Fruit fly (Drosophila melanogaster) whole organism, wandering third instar larva: ENCODE measurements around the gene SP.

ENCODE experiments used
- CG9705 ChIP-seq: fragments of 200-800 bp; sonication (Bioruptor generic); optimal IDR thresholded peaks from 2 replicates; lab custom pipeline; 2018; ENCODE audit warnings: missing biosample characterization, mild to moderate bottlenecking, missing genetic modification characterization
- Dif ChIP-seq: fragments of 200-275, 200-300 bp; sonication (Bioruptor generic); optimal IDR thresholded peaks from 2 replicates; lab custom pipeline; 2018; ENCODE audit warnings: missing biosample characterization, missing genetic modification characterization; ENCODE audit not compliant: partially characterized antibody
- foxo ChIP-seq, 2 experiments: fragments of 200-800 bp; sonication (Bioruptor generic); optimal IDR thresholded peaks; 2 replicates in 1 of 2; 3 replicates in 1 of 2; lab custom pipeline; 2016 to 2017; ENCODE audit warnings: missing biosample characterization in 2 of 2, missing genetic modification characterization in 2 of 2
- lola ChIP-seq: fragments of >200 bp; optimal IDR thresholded peaks from 2 replicates; lab custom pipeline; 2017; ENCODE audit warnings: missing biosample characterization, missing genetic modification characterization
- pan ChIP-seq: fragments of >200 bp; optimal IDR thresholded peaks from 2 replicates; lab custom pipeline; 2017
- usp ChIP-seq: fragments of >200 bp; optimal IDR thresholded peaks from 2 replicates; lab custom pipeline; 2017; ENCODE audit warnings: missing biosample characterization, missing genetic modification characterization
- woc ChIP-seq: sonication (Bioruptor generic); optimal IDR thresholded peaks from 2 replicates; lab custom pipeline; 2016; ENCODE audit warnings: missing biosample characterization, mild to moderate bottlenecking, missing genetic modification characterization

- no peak for TF ChIP-seq pan
- TF ChIP-seq lola (GFP tag; lab: Kevin White, UChicago) = no peak
- no peak for TF ChIP-seq CG9705 (GFP tag; lab: Kevin White, UChicago)
- TF ChIP-seq woc (GFP tag; lab: Kevin White, UChicago) = no peak
- no peak for TF ChIP-seq usp (GFP tag; lab: Kevin White, UChicago)
- TF ChIP-seq foxo (GFP tag; optimal IDR thresholded peaks at IDR 0.05; lab: Kevin White, UChicago) = no peak
- no peak for TF ChIP-seq Dif (GFP tag; lab: Kevin White, UChicago)
These were observed 45.9 kb upstream of the SP start for dm6 chr3L:13255393-13256078.
